Worm (Caenorhabditis elegans): ENCODE results near the gene tsp-20.

ce11 chrX:12056973-12057372, 23.1 kb upstream of the tsp-20 start, which contains the start of gene B0198.3:
- TF ChIP-seq ceh-28 (tag; optimal IDR thresholded peaks at IDR 0.05) = no peak
- no peak for TF ChIP-seq egl-27 (tag; optimal IDR thresholded peaks at IDR 0.05)
- TF ChIP-seq jun-1 (tag; optimal IDR thresholded peaks at IDR 0.05) = no peak
- no peak for TF ChIP-seq ztf-11 (tag; optimal IDR thresholded peaks at IDR 0.05)
- TF ChIP-seq ceh-82 (tag; optimal IDR thresholded peaks at IDR 0.05) = no peak
- TF ChIP-seq lin-15B (tag; optimal IDR thresholded peaks at IDR 0.05) = no peak
- TF ChIP-seq fkh-10 (GFP tag; optimal IDR thresholded peaks at IDR 0.05) = no peak
- no peak for TF ChIP-seq nhr-28 (tag; optimal IDR thresholded peaks at IDR 0.05)
